4 worm cellular contexts compared by ENCODE assay signal in genomic region chrII:12339152-12339551, ce11.
TF ChIP-seq lines count a peak whose summit lies in the region.

No protein-coding gene starts in this region.

TF ChIP-seq in whole organism, L2 larva, 48 proteins besides CTCF, POLR2A, EP300 and RAD21 (continues in another document):
- no peak for TF ChIP-seq ceh-16 (tag; optimal IDR thresholded peaks at IDR 0.05; lab: Kevin White, UChicago)
- TF ChIP-seq sma-3 (GFP tag; optimal IDR thresholded peaks at IDR 0.05; lab: Kevin White, UChicago): peak; percentile 58
- no peak for TF ChIP-seq ZK546.5 (tag; optimal IDR thresholded peaks at IDR 0.05; lab: Kevin White, UChicago)
- no peak for TF ChIP-seq lin-39 (tag; optimal IDR thresholded peaks at IDR 0.05; lab: Kevin White, UChicago)
- TF ChIP-seq unc-62 (GFP tag; optimal IDR thresholded peaks at IDR 0.05; lab: Kevin White, UChicago): no peak
- TF ChIP-seq ceh-82 (tag; optimal IDR thresholded peaks at IDR 0.05; lab: Kevin White, UChicago): no peak
- TF ChIP-seq R02D3.7 (tag; optimal IDR thresholded peaks at IDR 0.05; lab: Kevin White, UChicago): no peak
- no peak for TF ChIP-seq ama-1 (optimal IDR thresholded peaks at IDR 0.05; lab: Kevin White, UChicago)
- peak; percentile 59 for TF ChIP-seq lin-11 (tag; optimal IDR thresholded peaks at IDR 0.05; lab: Kevin White, UChicago)
- no peak for TF ChIP-seq sem-4 (tag; optimal IDR thresholded peaks at IDR 0.05; lab: Kevin White, UChicago)
- TF ChIP-seq nhr-25 (tag; optimal IDR thresholded peaks at IDR 0.05; lab: Kevin White, UChicago): peak; percentile 80
- no peak for TF ChIP-seq skn-1 (tag; optimal IDR thresholded peaks at IDR 0.05; lab: Kevin White, UChicago)
- TF ChIP-seq snpc-4 (tag; optimal IDR thresholded peaks at IDR 0.05; lab: Kevin White, UChicago): peak; percentile 56
- no peak for TF ChIP-seq nhr-23 (tag; optimal IDR thresholded peaks at IDR 0.05; lab: Kevin White, UChicago)
- TF ChIP-seq F13H6.1 (tag; optimal IDR thresholded peaks at IDR 0.05; lab: Kevin White, UChicago): peak; percentile 52
- TF ChIP-seq C34F6.9 (tag; optimal IDR thresholded peaks at IDR 0.05; lab: Kevin White, UChicago): peak; percentile 82
- TF ChIP-seq dmd-4 (tag; optimal IDR thresholded peaks at IDR 0.05; lab: Kevin White, UChicago): no peak
- no peak for TF ChIP-seq mbf-1 (tag; optimal IDR thresholded peaks at IDR 0.05; lab: Kevin White, UChicago)
- peak; percentile 76 to 95 for TF ChIP-seq lsy-2 (tag; optimal IDR thresholded peaks at IDR 0.05; lab: Kevin White, UChicago)
- no peak for TF ChIP-seq nhr-12 (tag; optimal IDR thresholded peaks at IDR 0.05; lab: Kevin White, UChicago)
- TF ChIP-seq sma-9 (GFP tag; optimal IDR thresholded peaks at IDR 0.05; lab: Kevin White, UChicago): no peak
- TF ChIP-seq sma-9 (tag; optimal IDR thresholded peaks at IDR 0.05; lab: Kevin White, UChicago): no peak
- TF ChIP-seq crh-2 (tag; optimal IDR thresholded peaks at IDR 0.05; lab: Kevin White, UChicago): peak; percentile 65
- peak; percentile 62 for TF ChIP-seq mab-5 (tag; optimal IDR thresholded peaks at IDR 0.05; lab: Kevin White, UChicago)

TF ChIP-seq in whole organism, L4 larva, 104 proteins besides CTCF, POLR2A, EP300 and RAD21 (continues in another document):
- TF ChIP-seq T20F7.1 (GFP tag; optimal IDR thresholded peaks at IDR 0.05; lab: Kevin White, UChicago): no peak
- TF ChIP-seq hlh-30 (tag; optimal IDR thresholded peaks at IDR 0.05; lab: Kevin White, UChicago; ENCODE audit: insufficient read depth): peak; percentile 95
- TF ChIP-seq nhr-6 (tag; optimal IDR thresholded peaks at IDR 0.05; lab: Kevin White, UChicago): peak; percentile 43
- TF ChIP-seq daf-12 (tag; optimal IDR thresholded peaks at IDR 0.05; lab: Kevin White, UChicago): no peak
- no peak for TF ChIP-seq Y5F2A.4 (GFP tag; optimal IDR thresholded peaks at IDR 0.05; lab: Kevin White, UChicago)
- TF ChIP-seq nhr-28 (tag; optimal IDR thresholded peaks at IDR 0.05; lab: Kevin White, UChicago): peak; percentile 66
- no peak for TF ChIP-seq lin-15B (tag; optimal IDR thresholded peaks at IDR 0.05; lab: Kevin White, UChicago)
- TF ChIP-seq zip-11 (GFP tag; IDR thresholded peaks at IDR 0.05; lab: Robert Waterston, UW): no peak
- TF ChIP-seq nhr-41 (GFP tag; IDR thresholded peaks at IDR 0.05; lab: Robert Waterston, UW): no peak
- TF ChIP-seq hif-1 (tag; optimal IDR thresholded peaks at IDR 0.05; lab: Kevin White, UChicago): peak in 1 of 2 experiments; percentile 59
- no peak for TF ChIP-seq nhr-237 (tag; optimal IDR thresholded peaks at IDR 0.05; lab: Kevin White, UChicago)
- TF ChIP-seq D1046.2 (GFP tag; IDR thresholded peaks at IDR 0.05; lab: Robert Waterston, UW): no peak
- TF ChIP-seq fkh-10 (GFP tag; optimal IDR thresholded peaks at IDR 0.05; lab: Kevin White, UChicago): no peak
- no peak for TF ChIP-seq T26A8.4 (GFP tag; IDR thresholded peaks at IDR 0.05; lab: Robert Waterston, UW)
- TF ChIP-seq nhr-102 (tag; optimal IDR thresholded peaks at IDR 0.05; lab: Kevin White, UChicago): no peak
- peak; percentile 98 for TF ChIP-seq aha-1 (tag; lab: Kevin White, UChicago)
- no peak; the same call in 1 of the 2 replicates for TF ChIP-seq hmg-1.1 (GFP tag; IDR thresholded peaks at IDR 0.05; lab: Robert Waterston, UW)
- TF ChIP-seq madf-9 (GFP tag; conservative IDR thresholded peaks at IDR 0.05; lab: Robert Waterston, UW): no peak
- no peak for TF ChIP-seq R02D3.7 (tag; optimal IDR thresholded peaks at IDR 0.05; lab: Kevin White, UChicago)
- TF ChIP-seq daf-8 (GFP tag; IDR thresholded peaks at IDR 0.05; lab: Robert Waterston, UW): no peak
- no peak for TF ChIP-seq aly-2 (tag; optimal IDR thresholded peaks at IDR 0.05; lab: Kevin White, UChicago)
- TF ChIP-seq madf-5 (GFP tag; IDR thresholded peaks at IDR 0.05; lab: Robert Waterston, UW): 0 out of 4 replicates have a peak, but pooled peaks of 1 of the 2 experiments have one; percentile 17
- TF ChIP-seq ceh-20 (GFP tag; IDR thresholded peaks at IDR 0.05; lab: Robert Waterston, UW): no peak
- TF ChIP-seq dpl-1 (GFP tag; optimal IDR thresholded peaks at IDR 0.05; lab: Kevin White, UChicago): peak; percentile 43
- no peak for TF ChIP-seq nhr-10 (tag; optimal IDR thresholded peaks at IDR 0.05; lab: Kevin White, UChicago)

TF ChIP-seq in whole organism, late embryonic, 69 proteins besides CTCF, POLR2A, EP300 and RAD21 (continues in another document):
- TF ChIP-seq pha-4 (tag; optimal IDR thresholded peaks at IDR 0.05; lab: Kevin White, UChicago) (no peak), unc-86 (tag; optimal IDR thresholded peaks at IDR 0.05; lab: Kevin White, UChicago) (no peak), ceh-19 (GFP tag; optimal IDR thresholded peaks at IDR 0.05; lab: Kevin White, UChicago) (no peak), tbx-2 (tag; optimal IDR thresholded peaks at IDR 0.05; lab: Kevin White, UChicago) (peak; percentile 58), dmd-4 (tag; optimal IDR thresholded peaks at IDR 0.05; lab: Kevin White, UChicago; ENCODE audit: borderline replicate concordance) (no peak), C08G9.2 (tag; optimal IDR thresholded peaks at IDR 0.05; lab: Kevin White, UChicago) (no peak), ceh-14 (tag; optimal IDR thresholded peaks at IDR 0.05; lab: Kevin White, UChicago) (no peak), pat-9 (tag; optimal IDR thresholded peaks at IDR 0.05; lab: Kevin White, UChicago) (no peak), ztf-16 (tag; optimal IDR thresholded peaks at IDR 0.05; lab: Kevin White, UChicago) (no peak), rnt-1 (tag; optimal IDR thresholded peaks at IDR 0.05; lab: Kevin White, UChicago) (peak; percentile 7), K09A11.1 (tag; optimal IDR thresholded peaks at IDR 0.05; lab: Kevin White, UChicago; ENCODE audit: insufficient read depth) (no peak), nfya-1 (tag; optimal IDR thresholded peaks at IDR 0.05; lab: Kevin White, UChicago) (peak; percentile 100), fax-1 (tag; optimal IDR thresholded peaks at IDR 0.05; lab: Kevin White, UChicago) (no peak), hlh-13 (GFP tag; optimal IDR thresholded peaks at IDR 0.05; lab: Kevin White, UChicago) (no peak), gmeb-2 (tag; optimal IDR thresholded peaks at IDR 0.05; lab: Kevin White, UChicago) (no peak), K02D7.2 (tag; optimal IDR thresholded peaks at IDR 0.05; lab: Kevin White, UChicago) (no peak), dve-1 (tag; optimal IDR thresholded peaks at IDR 0.05; lab: Kevin White, UChicago) (no peak), unc-42 (tag; optimal IDR thresholded peaks at IDR 0.05; lab: Kevin White, UChicago) (peak; percentile 86), sox-2 (GFP tag; IDR thresholded peaks at IDR 0.05; lab: Robert Waterston, UW) (no peak), T23F11.4 (GFP tag; optimal IDR thresholded peaks at IDR 0.05; lab: Kevin White, UChicago) (no peak), C38D4.7 (GFP tag; optimal IDR thresholded peaks at IDR 0.05; lab: Kevin White, UChicago) (no peak), Y22D7AL.16 (tag; optimal IDR thresholded peaks at IDR 0.05; lab: Kevin White, UChicago) (no peak), ref-2 (tag; optimal IDR thresholded peaks at IDR 0.05; lab: Kevin White, UChicago) (peak; percentile 53), ceh-18 (tag; optimal IDR thresholded peaks at IDR 0.05; lab: Kevin White, UChicago) (peak; percentile 2), mec-3 (tag; optimal IDR thresholded peaks at IDR 0.05; lab: Kevin White, UChicago; ENCODE audit: borderline replicate concordance) (no peak), eyg-1 (tag; optimal IDR thresholded peaks at IDR 0.05; lab: Kevin White, UChicago) (peak; percentile 1)

TF ChIP-seq in whole organism, mixed stage, embryonic, 35 proteins besides CTCF, POLR2A, EP300 and RAD21:
- TF ChIP-seq lin-32 (GFP tag; optimal IDR thresholded peaks at IDR 0.05; lab: Kevin White, UChicago): no peak
- TF ChIP-seq pha-4 (tag; optimal IDR thresholded peaks at IDR 0.05; lab: Kevin White, UChicago): peak; percentile 56
- TF ChIP-seq sptf-1 (tag; optimal IDR thresholded peaks at IDR 0.05; lab: Kevin White, UChicago): peak; percentile 9
- peak; percentile 95 for TF ChIP-seq ces-1 (GFP tag; optimal IDR thresholded peaks at IDR 0.05; lab: Kevin White, UChicago)
- TF ChIP-seq nhr-237 (tag; optimal IDR thresholded peaks at IDR 0.05; lab: Kevin White, UChicago): peak; percentile 36
- no peak for TF ChIP-seq mab-5 (tag; optimal IDR thresholded peaks at IDR 0.05; lab: Kevin White, UChicago)
- TF ChIP-seq ceh-39 (tag; optimal IDR thresholded peaks at IDR 0.05; lab: Kevin White, UChicago): peak; percentile 44
- TF ChIP-seq cnd-1 (tag; optimal IDR thresholded peaks at IDR 0.05; lab: Kevin White, UChicago): peak; percentile 30
- peak; percentile 64 for TF ChIP-seq unc-120 (tag; optimal IDR thresholded peaks at IDR 0.05; lab: Kevin White, UChicago; ENCODE audit: poor library complexity, severe bottlenecking)
- peak; percentile 79 for TF ChIP-seq mls-2 (tag; optimal IDR thresholded peaks at IDR 0.05; lab: Kevin White, UChicago)
- TF ChIP-seq unc-62 (GFP tag; optimal IDR thresholded peaks at IDR 0.05; lab: Kevin White, UChicago): no peak
- no peak for TF ChIP-seq ceh-83 (GFP tag; optimal IDR thresholded peaks at IDR 0.05; lab: Kevin White, UChicago)
- TF ChIP-seq lin-13 (tag; optimal IDR thresholded peaks at IDR 0.05; lab: Kevin White, UChicago): peak; percentile 19
- peak; percentile 87 for TF ChIP-seq lsy-2 (tag; optimal IDR thresholded peaks at IDR 0.05; lab: Kevin White, UChicago)
- TF ChIP-seq M03D4.4 (tag; optimal IDR thresholded peaks at IDR 0.05; lab: Kevin White, UChicago): peak; percentile 10
- peak; percentile 65 for TF ChIP-seq mep-1 (tag; optimal IDR thresholded peaks at IDR 0.05; lab: Kevin White, UChicago)
TF ChIP-seq in whole organism, mixed stage, embryonic: peak in this region for 12.
